Worm (Caenorhabditis elegans): Measurements from ENCODE around the gene chil-6.

DNA sequence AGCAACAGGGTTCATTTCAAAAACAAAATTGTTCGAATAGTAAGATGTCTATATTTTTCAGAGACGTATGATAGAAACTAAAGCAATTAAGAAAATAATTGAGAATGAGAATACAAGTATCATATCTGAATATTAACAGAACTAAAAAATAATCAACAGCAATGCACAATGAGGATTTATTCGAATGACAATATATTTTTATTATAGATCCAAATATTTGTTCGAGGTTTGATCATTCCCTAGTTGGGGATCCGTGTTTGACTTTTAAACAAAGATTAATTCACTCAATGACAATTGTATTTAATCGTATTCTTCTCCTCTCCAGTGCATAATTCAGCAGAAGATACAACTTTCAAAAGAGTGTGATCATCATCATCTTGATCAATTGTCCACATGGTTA, 4.5 kb upstream of the chil-6 start, which contains the start of gene C08H9.18:
- TF ChIP-seq unc-62 (GFP tag; optimal IDR thresholded peaks at IDR 0.05), result no peak
- no peak for TF ChIP-seq sea-2 (GFP tag; optimal IDR thresholded peaks at IDR 0.05)
- TF ChIP-seq nhr-11 (tag; optimal IDR thresholded peaks at IDR 0.05), result no peak
- TF ChIP-seq fkh-10 (GFP tag; optimal IDR thresholded peaks at IDR 0.05), result no peak
